Fruit fly (Drosophila melanogaster): Measurements from ENCODE around the gene CG15385.

CG15385 gene

dm6 chr2L:2198613-2199432 is 13.5 kb downstream of the CG15385 start (continued):
- no peak for TF ChIP-seq peb (GFP tag; IDR thresholded peaks at IDR 0.05)
- no peak for TF ChIP-seq CG14014 (GFP tag; IDR thresholded peaks at IDR 0.05)
- peak; percentile 90 for TF ChIP-seq fd96Cb (tag; optimal IDR thresholded peaks at IDR 0.05)
- TF ChIP-seq CG10267 (tag; optimal IDR thresholded peaks at IDR 0.05): peak; percentile 77
- TF ChIP-seq CG42726 (GFP tag; IDR thresholded peaks at IDR 0.05; ENCODE audit: partially characterized antibody): no peak
- TF ChIP-seq CG3281 (GFP tag; optimal IDR thresholded peaks at IDR 0.05): peak; percentile 80
- TF ChIP-seq MBD-R2 (GFP tag; IDR thresholded peaks at IDR 0.05): no peak
- no peak for TF ChIP-seq sens-2 (GFP tag; IDR thresholded peaks at IDR 0.05)
- peak; percentile 74 for TF ChIP-seq nau (GFP tag; optimal IDR thresholded peaks at IDR 0.05)
- TF ChIP-seq sima (GFP tag; optimal IDR thresholded peaks at IDR 0.05): peak; percentile 28
- peak; percentile 87 for TF ChIP-seq Chrac-16 (GFP tag; optimal IDR thresholded peaks at IDR 0.05)
- TF ChIP-seq CG1024 (GFP tag; IDR thresholded peaks at IDR 0.05): no peak
- TF ChIP-seq CG15601 (tag; optimal IDR thresholded peaks at IDR 0.05): peak; percentile 84
- TF ChIP-seq CG4707 (GFP tag; optimal IDR thresholded peaks at IDR 0.05): peak; percentile 70
- TF ChIP-seq CG11695 (GFP tag; IDR thresholded peaks at IDR 0.05): no peak
- peak; percentile 65 for TF ChIP-seq CG12104 (GFP tag; optimal IDR thresholded peaks at IDR 0.05)
- no peak for TF ChIP-seq CTCF (GFP tag; optimal IDR thresholded peaks at IDR 0.05)
- TF ChIP-seq Ets65A (GFP tag): peak; percentile 99
- TF ChIP-seq CG8478 (optimal IDR thresholded peaks at IDR 0.05): peak; percentile 78
- TF ChIP-seq CG31441 (GFP tag; IDR thresholded peaks at IDR 0.05): no peak
- TF ChIP-seq sqz (GFP tag; optimal IDR thresholded peaks at IDR 0.05): peak; percentile 78
- TF ChIP-seq fd64A (GFP tag; optimal IDR thresholded peaks at IDR 0.05): peak; percentile 74
- TF ChIP-seq CG13894 (tag; optimal IDR thresholded peaks at IDR 0.05): peak; percentile 95
- TF ChIP-seq CG3847 (GFP tag; IDR thresholded peaks at IDR 0.05): no peak
- TF ChIP-seq CG10979 (tag; optimal IDR thresholded peaks at IDR 0.05): peak; percentile 90
- no peak for TF ChIP-seq hth (optimal IDR thresholded peaks at IDR 0.05)
- TF ChIP-seq yki (optimal IDR thresholded peaks at IDR 0.05): no peak
- TF ChIP-seq gro (GFP tag; optimal IDR thresholded peaks at IDR 0.05): peak; percentile 80
- TF ChIP-seq ken (GFP tag; IDR thresholded peaks at IDR 0.05): no peak
- TF ChIP-seq bowl (GFP tag; IDR thresholded peaks at IDR 0.05): no peak
- no peak for TF ChIP-seq Sin3A (optimal IDR thresholded peaks at IDR 0.05)
- peak; percentile 59 for TF ChIP-seq disco-r (GFP tag; optimal IDR thresholded peaks at IDR 0.05)
- peak; percentile 87 for TF ChIP-seq lilli (GFP tag; optimal IDR thresholded peaks at IDR 0.05)
- no peak for TF ChIP-seq Gsc (GFP tag; IDR thresholded peaks at IDR 0.05)
- peak; percentile 76 for TF ChIP-seq CG18619 (GFP tag; optimal IDR thresholded peaks at IDR 0.05)
- TF ChIP-seq CG1233 (GFP tag; optimal IDR thresholded peaks at IDR 0.05): peak; percentile 75
- TF ChIP-seq CG15479 (GFP tag; optimal IDR thresholded peaks at IDR 0.05): no peak
- TF ChIP-seq CG11093 (GFP tag; IDR thresholded peaks at IDR 0.05): peak; percentile 84
- peak; percentile 89 for TF ChIP-seq Hr3 (GFP tag; optimal IDR thresholded peaks at IDR 0.05)
- TF ChIP-seq stc (GFP tag; IDR thresholded peaks at IDR 0.05): no peak
- TF ChIP-seq Camta (GFP tag; optimal IDR thresholded peaks at IDR 0.05): peak; percentile 83
- TF ChIP-seq ci (GFP tag; IDR thresholded peaks at IDR 0.05): no peak
- TF ChIP-seq CG1832 (GFP tag; optimal IDR thresholded peaks at IDR 0.05): peak; percentile 83
- no peak for TF ChIP-seq zen2 (GFP tag; IDR thresholded peaks at IDR 0.05; ENCODE audit: partially characterized antibody)
- peak; percentile 57 for TF ChIP-seq cg (GFP tag; optimal IDR thresholded peaks at IDR 0.05)
- TF ChIP-seq CoRest (tag; optimal IDR thresholded peaks at IDR 0.05): peak; percentile 86
- TF ChIP-seq tio (GFP tag; optimal IDR thresholded peaks at IDR 0.05): peak; percentile 60
- no peak for TF ChIP-seq zfh1 (GFP tag; IDR thresholded peaks at IDR 0.05)
- TF ChIP-seq gfzf (GFP tag; optimal IDR thresholded peaks at IDR 0.05): no peak
- no peak for TF ChIP-seq usp (GFP tag; optimal IDR thresholded peaks at IDR 0.05)
- no peak for TF ChIP-seq CG17912 (GFP tag; optimal IDR thresholded peaks at IDR 0.05)
- TF ChIP-seq pb (GFP tag; optimal IDR thresholded peaks at IDR 0.05): peak; percentile 72
